Fruit fly (Drosophila melanogaster): ENCODE data around the gene NAAT1.

NAAT1 gene

DNA sequence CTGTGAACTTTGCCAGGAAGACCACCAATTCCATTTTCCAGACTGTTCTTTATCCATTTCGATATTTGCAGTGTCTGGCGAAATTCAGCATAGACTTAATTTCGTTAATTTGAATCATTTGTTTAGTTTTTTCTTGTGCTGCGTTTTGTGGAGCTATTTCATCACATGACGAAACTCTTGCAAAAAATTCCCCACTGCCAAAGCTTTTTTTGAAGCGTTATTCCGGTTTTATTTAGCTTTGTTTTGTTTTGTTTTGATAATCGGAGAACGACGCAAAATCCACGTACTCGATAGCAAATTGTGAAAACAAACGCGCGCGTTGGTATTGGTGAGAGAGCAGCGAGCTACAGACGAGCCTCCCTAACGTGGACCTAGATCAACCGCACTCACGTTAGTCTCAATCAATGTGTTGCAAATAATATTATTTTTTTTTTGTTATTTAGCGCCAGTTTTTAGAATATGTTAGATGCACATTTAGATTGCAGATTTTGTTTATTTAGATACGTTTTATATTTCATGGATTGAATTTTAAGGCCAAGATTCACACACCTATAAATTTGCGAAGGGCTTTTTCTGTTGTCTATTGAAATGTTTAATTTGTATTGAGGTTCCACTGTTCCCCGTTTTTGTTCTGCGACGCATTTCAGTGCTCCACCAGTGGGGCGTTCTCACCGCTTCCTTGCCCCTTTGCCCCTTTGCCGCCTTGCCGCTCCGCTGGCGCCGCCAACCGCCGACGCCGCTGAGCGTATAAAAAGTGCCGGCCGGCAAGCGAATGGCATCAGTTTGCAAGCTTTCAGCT is 19.3 kb upstream of the NAAT1 start (continued):
- TF ChIP-seq ranshi (GFP tag; IDR thresholded peaks at IDR 0.05) (peak; percentile 69; the same call in 1 of the 2 replicates), Abd-B (GFP tag; optimal IDR thresholded peaks at IDR 0.05) (peak; percentile 72), TFAM (GFP tag; optimal IDR thresholded peaks at IDR 0.05) (no peak), CG5953 (GFP tag; IDR thresholded peaks at IDR 0.05) (no peak; the same call in 1 of the 2 replicates), ap (GFP tag; IDR thresholded peaks at IDR 0.05) (no peak), pfk (GFP tag; optimal IDR thresholded peaks at IDR 0.05) (no peak), croc (GFP tag; conservative IDR thresholded peaks at IDR 0.05) (peak; percentile 50), crc (GFP tag; optimal IDR thresholded peaks at IDR 0.05) (peak; percentile 34), wor (GFP tag; IDR thresholded peaks at IDR 0.05) (peak; percentile 81), CG9727 (GFP tag; optimal IDR thresholded peaks at IDR 0.05) (peak; percentile 77), CG15269 (tag; optimal IDR thresholded peaks at IDR 0.05) (peak; percentile 92), CG32772 (GFP tag; IDR thresholded peaks at IDR 0.05) (peak; percentile 69), NK7.1 (GFP tag; optimal IDR thresholded peaks at IDR 0.05) (peak; percentile 51), CG30020 (tag; optimal IDR thresholded peaks at IDR 0.05) (no peak), CG7928 (GFP tag; optimal IDR thresholded peaks at IDR 0.05) (peak; percentile 61), Taf1 (GFP tag; IDR thresholded peaks at IDR 0.05) (peak; percentile 59), toy (GFP tag; IDR thresholded peaks at IDR 0.05) (peak; percentile 54; the same call in 1 of the 2 replicates), Stat92E (GFP tag; optimal IDR thresholded peaks at IDR 0.05) (no peak), CG16863 (GFP tag; optimal IDR thresholded peaks at IDR 0.05) (peak; percentile 70), CG5245 (GFP tag; optimal IDR thresholded peaks at IDR 0.05) (peak; percentile 49), Max (GFP tag; optimal IDR thresholded peaks at IDR 0.05) (peak; percentile 73), gt (GFP tag; IDR thresholded peaks at IDR 0.05) (no peak), CG10979 (tag; optimal IDR thresholded peaks at IDR 0.05) (peak; percentile 44), pho (GFP tag; optimal IDR thresholded peaks at IDR 0.05) (peak; percentile 83), CG3847 (GFP tag; IDR thresholded peaks at IDR 0.05) (peak; percentile 90), NfI (GFP tag; optimal IDR thresholded peaks at IDR 0.05) (peak; percentile 84), fd3F (GFP tag; optimal IDR thresholded peaks at IDR 0.05) (peak; percentile 82), unc-4 (GFP tag; IDR thresholded peaks at IDR 0.05; ENCODE audit: partially characterized antibody) (no peak), bigmax (GFP tag; optimal IDR thresholded peaks at IDR 0.05) (no peak), zf30C (GFP tag; optimal IDR thresholded peaks at IDR 0.05) (no peak), HmgZ (tag; optimal IDR thresholded peaks at IDR 0.05) (peak; percentile 71), tap (tag; optimal IDR thresholded peaks at IDR 0.05) (peak; percentile 38), CG12299 (tag; optimal IDR thresholded peaks at IDR 0.05) (peak; percentile 74), CG16815 (GFP tag; optimal IDR thresholded peaks at IDR 0.05) (peak; percentile 63), CG10209 (GFP tag; optimal IDR thresholded peaks at IDR 0.05) (peak; percentile 80), CG15073 (GFP tag; optimal IDR thresholded peaks at IDR 0.05) (no peak), E2f2 (GFP tag; IDR thresholded peaks at IDR 0.05) (peak; percentile 58), bsh (GFP tag; optimal IDR thresholded peaks at IDR 0.05) (peak; percentile 45 to 75), wdn (GFP tag; IDR thresholded peaks at IDR 0.05) (peak; percentile 74; the same call in 1 of the 2 replicates), CG9215 (GFP tag; IDR thresholded peaks at IDR 0.05) (peak; percentile 90), ara (GFP tag; IDR thresholded peaks at IDR 0.05) (no peak; the same call in 1 of the 2 replicates), CG6272 (GFP tag; IDR thresholded peaks at IDR 0.05) (peak; percentile 58), tgo (GFP tag; IDR thresholded peaks at IDR 0.05) (peak; percentile 87), CG14050 (GFP tag; IDR thresholded peaks at IDR 0.05) (peak; percentile 75), Hsf (GFP tag; optimal IDR thresholded peaks at IDR 0.05) (peak; percentile 78), ash1 (GFP tag; optimal IDR thresholded peaks at IDR 0.05) (no peak), CG31388 (GFP tag; optimal IDR thresholded peaks at IDR 0.05) (peak; percentile 42), BtbVII (GFP tag; optimal IDR thresholded peaks at IDR 0.05) (peak; percentile 84), Mad (GFP tag; optimal IDR thresholded peaks at IDR 0.05) (peak; percentile 55)

Measured in whole organism, embryonic.